Worm (Caenorhabditis elegans) whole organism, L2 larva: ENCODE results near the gene srg-69.

ENCODE experiments used
- ceh-16 ChIP-seq: fragments of 150-350 bp; optimal IDR thresholded peaks from 2 replicates; lab custom pipeline; 2014; ENCODE audit warnings: missing biosample characterization, missing genetic modification characterization
- crh-2 ChIP-seq: sonication (generic microtip); optimal IDR thresholded peaks from 2 replicates; lab custom pipeline; 2017; ENCODE audit warnings: missing biosample characterization, missing genetic modification characterization
- nhr-6 ChIP-seq: fragments of 150-350 bp; optimal IDR thresholded peaks from 2 replicates; lab custom pipeline; 2014; ENCODE audit warnings: missing biosample characterization, missing genetic modification characterization
- zag-1 ChIP-seq: fragments of 150-350 bp; optimal IDR thresholded peaks from 2 replicates; lab custom pipeline; 2014; ENCODE audit warnings: missing biosample characterization, missing genetic modification characterization

srg-69 gene

ce11 chrII:5399201-5399600 is 43.7 kb downstream of the srg-69 start, which contains the start of gene mog-5 (continued):
- no peak for TF ChIP-seq zag-1 (tag; lab: Kevin White, UChicago)
- TF ChIP-seq crh-2 (tag; lab: Kevin White, UChicago), result no peak
- TF ChIP-seq ceh-16 (tag; lab: Kevin White, UChicago), result no peak
- no peak for TF ChIP-seq nhr-6 (tag; lab: Kevin White, UChicago)
